ENCODE assay signal across 3 fruit fly cellular contexts in the genomic region with DNA sequence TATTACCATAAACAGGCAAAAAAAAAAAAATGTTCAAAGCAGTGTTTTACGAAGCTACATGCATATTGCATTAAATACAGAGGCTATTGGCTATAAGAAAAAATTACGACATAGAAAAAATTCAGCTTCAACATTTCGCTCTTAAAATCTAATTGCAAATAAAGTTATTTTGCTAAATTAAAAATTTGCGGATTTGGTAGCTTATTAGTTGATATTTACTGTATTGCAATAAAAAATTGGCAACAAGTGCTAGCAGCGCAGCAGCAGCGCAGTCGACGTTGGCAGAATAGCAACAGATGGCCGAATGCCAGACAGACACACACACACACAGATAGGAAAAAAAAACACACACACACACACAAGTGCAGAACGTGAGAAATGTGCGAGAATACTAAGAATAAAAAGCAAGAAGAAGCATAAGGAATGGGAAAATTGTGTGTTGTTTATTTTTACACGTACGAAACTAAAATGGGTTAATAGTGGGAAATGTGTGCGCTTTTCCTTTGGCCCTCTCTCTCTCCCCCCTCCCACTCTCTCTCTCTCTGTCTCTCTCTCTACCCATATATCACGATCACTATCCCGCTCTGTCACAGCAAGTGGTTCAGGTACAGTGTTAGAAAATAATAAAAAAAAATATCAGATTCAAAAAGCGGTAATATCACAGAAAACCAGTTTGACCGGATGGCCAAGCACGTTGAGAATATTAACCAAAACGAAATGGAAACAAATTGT.
TF ChIP-seq lines count a peak whose summit lies in the region.

No protein-coding gene starts in this region.

TF ChIP-seq in whole organism, adult, 20 proteins besides CTCF, POLR2A, EP300 and RAD21 (continued from another document):
- TF ChIP-seq tj (GFP tag; optimal IDR thresholded peaks at IDR 0.05; lab: Kevin White, UChicago) (no peak), CG14711 (tag; optimal IDR thresholded peaks at IDR 0.05; lab: Kevin White, UChicago) (peak; percentile 70), toe (GFP tag; optimal IDR thresholded peaks at IDR 0.05; lab: Kevin White, UChicago) (peak; percentile 26)

TF ChIP-seq in whole organism, embryonic, 481 proteins besides CTCF, POLR2A, EP300 and RAD21 (continued from another document and continues in another):
- peak; percentile 29; the same call in 1 of the 2 replicates for TF ChIP-seq NFAT (GFP tag; IDR thresholded peaks at IDR 0.05; lab: Robert Waterston, UW)
- peak; percentile 52 for TF ChIP-seq CG10267 (tag; optimal IDR thresholded peaks at IDR 0.05; lab: Kevin White, UChicago)
- peak; percentile 34 for TF ChIP-seq CG7839 (tag; optimal IDR thresholded peaks at IDR 0.05; lab: Kevin White, UChicago)
- peak; percentile 37 for TF ChIP-seq CG11504 (tag; optimal IDR thresholded peaks at IDR 0.05; lab: Kevin White, UChicago)
- TF ChIP-seq CG9932 (GFP tag; IDR thresholded peaks at IDR 0.05; lab: Robert Waterston, UW) = peak; percentile 76
- TF ChIP-seq Trl (optimal IDR thresholded peaks at IDR 0.05; lab: Kevin White, UChicago) = peak; percentile 56 to 69
- no peak for TF ChIP-seq Trl (GFP tag; optimal IDR thresholded peaks at IDR 0.05; lab: Kevin White, UChicago)
- TF ChIP-seq Fer2 (tag; optimal IDR thresholded peaks at IDR 0.05; lab: Kevin White, UChicago) = peak; percentile 4
- TF ChIP-seq Taf1 (GFP tag; IDR thresholded peaks at IDR 0.05; lab: Robert Waterston, UW) = peak; percentile 23; the same call in 1 of the 2 replicates
- peak; percentile 48; the same call in 1 of the 3 replicates for TF ChIP-seq CG11456 (GFP tag; IDR thresholded peaks at IDR 0.05; lab: Robert Waterston, UW)
- TF ChIP-seq E2f1 (GFP tag; IDR thresholded peaks at IDR 0.05; lab: Robert Waterston, UW) = 0 out of 2 replicates have a peak, but pooled peaks have one; percentile 24
- TF ChIP-seq CG17385 (GFP tag; optimal IDR thresholded peaks at IDR 0.05; lab: Kevin White, UChicago) = peak; percentile 53
- TF ChIP-seq gem (tag; optimal IDR thresholded peaks at IDR 0.05; lab: Kevin White, UChicago) = peak; percentile 58
- TF ChIP-seq zfh1 (GFP tag; IDR thresholded peaks at IDR 0.05; lab: Robert Waterston, UW) = 0 out of 3 replicates have a peak, but pooled peaks have one; percentile 45
- TF ChIP-seq CG11247 (GFP tag; IDR thresholded peaks at IDR 0.05; lab: Robert Waterston, UW) = peak; percentile 44; the same call in 1 of the 2 replicates
- TF ChIP-seq tgo (GFP tag; IDR thresholded peaks at IDR 0.05; lab: Robert Waterston, UW) = peak; percentile 28; the same call in 2 of the 3 replicates
- TF ChIP-seq ind (GFP tag; optimal IDR thresholded peaks at IDR 0.05; lab: Kevin White, UChicago) = peak; percentile 23
- TF ChIP-seq CG4424 (GFP tag; optimal IDR thresholded peaks at IDR 0.05; lab: Kevin White, UChicago) = no peak
- TF ChIP-seq crc (GFP tag; optimal IDR thresholded peaks at IDR 0.05; lab: Kevin White, UChicago) = no peak
- TF ChIP-seq ttk (GFP tag; IDR thresholded peaks at IDR 0.05; lab: Robert Waterston, UW) = 0 out of 2 replicates have a peak, but pooled peaks have one; percentile 15
- 0 out of 2 replicates have a peak, but pooled peaks have one; percentile 11 for TF ChIP-seq danr (GFP tag; IDR thresholded peaks at IDR 0.05; lab: Robert Waterston, UW)
- TF ChIP-seq Meics (GFP tag; optimal IDR thresholded peaks at IDR 0.05; lab: Kevin White, UChicago) = peak; percentile 20
- TF ChIP-seq CG12659 (GFP tag; optimal IDR thresholded peaks at IDR 0.05; lab: Kevin White, UChicago) = peak; percentile 36
- TF ChIP-seq CG12391 (tag; optimal IDR thresholded peaks at IDR 0.05; lab: Kevin White, UChicago) = peak; percentile 20
- no peak for TF ChIP-seq ssp (GFP tag; IDR thresholded peaks at IDR 0.05; lab: Robert Waterston, UW)
- TF ChIP-seq D19A (tag; optimal IDR thresholded peaks at IDR 0.05; lab: Kevin White, UChicago) = no peak
- TF ChIP-seq CG15269 (tag; optimal IDR thresholded peaks at IDR 0.05; lab: Kevin White, UChicago) = peak; percentile 38
- peak; percentile 84 for TF ChIP-seq Adf1 (GFP tag; IDR thresholded peaks at IDR 0.05; lab: Robert Waterston, UW)
- peak; percentile 16 for TF ChIP-seq CG15514 (GFP tag; optimal IDR thresholded peaks at IDR 0.05; lab: Kevin White, UChicago)
- peak; percentile 61 for TF ChIP-seq row (GFP tag; IDR thresholded peaks at IDR 0.05; lab: Robert Waterston, UW)
- peak; percentile 41 for TF ChIP-seq unpg (GFP tag; optimal IDR thresholded peaks at IDR 0.05; lab: Kevin White, UChicago)
- TF ChIP-seq cwo (GFP tag; optimal IDR thresholded peaks at IDR 0.05; lab: Kevin White, UChicago) = peak; percentile 13
- peak; percentile 15 for TF ChIP-seq caup (GFP tag; optimal IDR thresholded peaks at IDR 0.05; lab: Kevin White, UChicago; ENCODE audit: severe bottlenecking)
- peak; percentile 41 for TF ChIP-seq PHDP (tag; optimal IDR thresholded peaks at IDR 0.05; lab: Kevin White, UChicago)
- TF ChIP-seq dysf (GFP tag; IDR thresholded peaks at IDR 0.05; lab: Robert Waterston, UW) = peak; percentile 58; the same call in 2 of the 3 replicates
- peak; percentile 90 for TF ChIP-seq CG12769 (tag; optimal IDR thresholded peaks at IDR 0.05; lab: Kevin White, UChicago)
- TF ChIP-seq insv (GFP tag; optimal IDR thresholded peaks at IDR 0.05; lab: Kevin White, UChicago) = no peak
- peak; percentile 4 for TF ChIP-seq CG15479 (GFP tag; optimal IDR thresholded peaks at IDR 0.05; lab: Kevin White, UChicago)
- TF ChIP-seq sd (tag; optimal IDR thresholded peaks at IDR 0.05; lab: Kevin White, UChicago) = peak; percentile 43
- TF ChIP-seq CG4730 (GFP tag; IDR thresholded peaks at IDR 0.05; lab: Robert Waterston, UW) = 0 out of 2 replicates have a peak, but pooled peaks have one; percentile 14
- peak; percentile 21 for TF ChIP-seq Hmr (GFP tag; optimal IDR thresholded peaks at IDR 0.05; lab: Kevin White, UChicago)
- no peak for TF ChIP-seq CG15011 (GFP tag; optimal IDR thresholded peaks at IDR 0.05; lab: Kevin White, UChicago)
- TF ChIP-seq chm (GFP tag; IDR thresholded peaks at IDR 0.05; lab: Robert Waterston, UW) = 0 out of 2 replicates have a peak, but pooled peaks have one; percentile 30
- TF ChIP-seq esg (GFP tag; conservative IDR thresholded peaks at IDR 0.05; lab: Robert Waterston, UW) = 0 out of 2 replicates have a peak, but pooled peaks have one; percentile 10
- TF ChIP-seq sr (GFP tag; IDR thresholded peaks at IDR 0.05; lab: Robert Waterston, UW) = 0 out of 3 replicates have a peak, but pooled peaks have one; percentile 1
- peak; percentile 89 for TF ChIP-seq kni (GFP tag; optimal IDR thresholded peaks at IDR 0.05; lab: Kevin White, UChicago)
- no peak for TF ChIP-seq gsb (GFP tag; IDR thresholded peaks at IDR 0.05; lab: Robert Waterston, UW)
- TF ChIP-seq pan (optimal IDR thresholded peaks at IDR 0.05; lab: Kevin White, UChicago) = no peak
- peak in 1 of 2 experiments; percentile 30 for TF ChIP-seq pan (GFP tag; optimal IDR thresholded peaks at IDR 0.05 in 1 of 2, IDR thresholded peaks at IDR 0.05 in 1 of 2)
- no peak for TF ChIP-seq eyg (GFP tag; optimal IDR thresholded peaks at IDR 0.05; lab: Kevin White, UChicago)
- TF ChIP-seq Aef1 (GFP tag; IDR thresholded peaks at IDR 0.05; lab: Robert Waterston, UW) = peak; percentile 47; the same call in 2 of the 3 replicates
- TF ChIP-seq Dbx (GFP tag; IDR thresholded peaks at IDR 0.05; lab: Robert Waterston, UW) = peak; percentile 56; the same call in 2 of the 3 replicates
- peak; percentile 71 for TF ChIP-seq al (GFP tag; IDR thresholded peaks at IDR 0.05; lab: Robert Waterston, UW)
- TF ChIP-seq Sox102F (GFP tag; optimal IDR thresholded peaks at IDR 0.05; lab: Kevin White, UChicago) = peak; percentile 37
- TF ChIP-seq wdn (GFP tag; IDR thresholded peaks at IDR 0.05; lab: Robert Waterston, UW) = peak; percentile 46; the same call in 1 of the 2 replicates

TF ChIP-seq in whole organism, prepupa, 60 proteins besides CTCF, POLR2A, EP300 and RAD21 (continued from another document):
- TF ChIP-seq pdm3 (GFP tag; optimal IDR thresholded peaks at IDR 0.05; lab: Kevin White, UChicago) = peak; percentile 59
- peak; percentile 76 for TF ChIP-seq CG32006 (GFP tag; optimal IDR thresholded peaks at IDR 0.05; lab: Kevin White, UChicago)
- TF ChIP-seq CG31627 (GFP tag; optimal IDR thresholded peaks at IDR 0.05; lab: Kevin White, UChicago) = peak; percentile 31
- TF ChIP-seq Eip93F (GFP tag; optimal IDR thresholded peaks at IDR 0.05; lab: Kevin White, UChicago) = no peak
- no peak for TF ChIP-seq CG11762 (GFP tag; optimal IDR thresholded peaks at IDR 0.05; lab: Kevin White, UChicago; ENCODE audit: insufficient read depth)
- peak; percentile 48 for TF ChIP-seq CG4318 (GFP tag; optimal IDR thresholded peaks at IDR 0.05; lab: Kevin White, UChicago)
- TF ChIP-seq CG6792 (GFP tag; optimal IDR thresholded peaks at IDR 0.05; lab: Kevin White, UChicago) = no peak
- no peak for TF ChIP-seq Hr38 (GFP tag; optimal IDR thresholded peaks at IDR 0.05; lab: Kevin White, UChicago)
- TF ChIP-seq fd85E (GFP tag; optimal IDR thresholded peaks at IDR 0.05; lab: Kevin White, UChicago) = no peak
- peak; percentile 88 for TF ChIP-seq CG11294 (GFP tag; IDR thresholded peaks at IDR 0.05; lab: Robert Waterston, UW)
- no peak for TF ChIP-seq Eip75B (GFP tag; optimal IDR thresholded peaks at IDR 0.05; lab: Kevin White, UChicago)
- TF ChIP-seq esn (GFP tag; optimal IDR thresholded peaks at IDR 0.05; lab: Kevin White, UChicago) = peak; percentile 8
- TF ChIP-seq CG8319 (GFP tag; optimal IDR thresholded peaks at IDR 0.05; lab: Kevin White, UChicago) = no peak
- no peak for TF ChIP-seq Ets21C (GFP tag; optimal IDR thresholded peaks at IDR 0.05; lab: Kevin White, UChicago)
- no peak for TF ChIP-seq CG7368 (GFP tag; optimal IDR thresholded peaks at IDR 0.05; lab: Kevin White, UChicago)
- TF ChIP-seq CG1621 (tag; optimal IDR thresholded peaks at IDR 0.05; lab: Kevin White, UChicago) = no peak
- no peak for TF ChIP-seq fd59A (GFP tag; optimal IDR thresholded peaks at IDR 0.05; lab: Kevin White, UChicago)
- TF ChIP-seq CG3919 (GFP tag; optimal IDR thresholded peaks at IDR 0.05; lab: Kevin White, UChicago) = peak; percentile 43
- no peak for TF ChIP-seq vri (GFP tag; optimal IDR thresholded peaks at IDR 0.05; lab: Kevin White, UChicago)
- peak; percentile 15 for TF ChIP-seq Hr39 (GFP tag; optimal IDR thresholded peaks at IDR 0.05; lab: Kevin White, UChicago)
- TF ChIP-seq CG8119 (GFP tag; IDR thresholded peaks at IDR 0.05; lab: Robert Waterston, UW) = peak; percentile 81
- no peak for TF ChIP-seq CG6808 (GFP tag; optimal IDR thresholded peaks at IDR 0.05; lab: Kevin White, UChicago)
- no peak for TF ChIP-seq lz (GFP tag; optimal IDR thresholded peaks at IDR 0.05; lab: Kevin White, UChicago)
- TF ChIP-seq acj6 (GFP tag; optimal IDR thresholded peaks at IDR 0.05; lab: Kevin White, UChicago) = peak; percentile 43
- TF ChIP-seq CG9139 (GFP tag; optimal IDR thresholded peaks at IDR 0.05; lab: Kevin White, UChicago) = no peak
- peak; percentile 14 for TF ChIP-seq cyc (GFP tag; optimal IDR thresholded peaks at IDR 0.05; lab: Kevin White, UChicago)
- peak; percentile 0 for TF ChIP-seq CG3032 (tag; optimal IDR thresholded peaks at IDR 0.05; lab: Kevin White, UChicago)
- TF ChIP-seq ss (GFP tag; optimal IDR thresholded peaks at IDR 0.05; lab: Kevin White, UChicago) = no peak
- TF ChIP-seq svp (GFP tag; lab: Kevin White, UChicago) = peak; percentile 30
- peak; percentile 41 for TF ChIP-seq Sox14 (GFP tag; optimal IDR thresholded peaks at IDR 0.05; lab: Kevin White, UChicago)
- TF ChIP-seq achi (GFP tag; optimal IDR thresholded peaks at IDR 0.05; lab: Kevin White, UChicago) = peak; percentile 47
- no peak for TF ChIP-seq fkh (GFP tag; optimal IDR thresholded peaks at IDR 0.05; lab: Kevin White, UChicago)
- no peak for TF ChIP-seq Blimp-1 (GFP tag; optimal IDR thresholded peaks at IDR 0.05; lab: Kevin White, UChicago)
- TF ChIP-seq CG6276 (GFP tag; optimal IDR thresholded peaks at IDR 0.05; lab: Kevin White, UChicago) = peak; percentile 75
- no peak for TF ChIP-seq CG16779 (tag; optimal IDR thresholded peaks at IDR 0.05; lab: Kevin White, UChicago)
- peak in 1 of 2 experiments; percentile 65 for TF ChIP-seq salr (GFP tag; optimal IDR thresholded peaks at IDR 0.05; lab: Kevin White, UChicago)
- peak; percentile 56 for TF ChIP-seq net (GFP tag; optimal IDR thresholded peaks at IDR 0.05; lab: Kevin White, UChicago)
- TF ChIP-seq Eip78C (GFP tag; lab: Kevin White, UChicago) = peak; percentile 74
- no peak for TF ChIP-seq dsx (GFP tag; optimal IDR thresholded peaks at IDR 0.05; lab: Kevin White, UChicago; ENCODE audit: poor library complexity, severe bottlenecking)
- TF ChIP-seq CG15336 (GFP tag; IDR thresholded peaks at IDR 0.05; lab: Robert Waterston, UW) = peak; percentile 90
- peak; percentile 32 for TF ChIP-seq CG10631 (GFP tag; optimal IDR thresholded peaks at IDR 0.05; lab: Kevin White, UChicago)
- TF ChIP-seq Met (GFP tag; optimal IDR thresholded peaks at IDR 0.05; lab: Kevin White, UChicago) = no peak
